Worm (Caenorhabditis elegans) whole organism, early embryonic: Measurements from ENCODE around the gene R08F11.1.

Experiments
- B0310.2 ChIP-seq: sonication (generic microtip); optimal IDR thresholded peaks from 2 replicates; lab custom pipeline; 2016; ENCODE audit warnings: mild to moderate bottlenecking, missing genetic modification characterization, missing compliant biosample characterization
- F13C5.2 ChIP-seq: sonication (generic microtip); optimal IDR thresholded peaks from 2 replicates; lab custom pipeline; 2017; ENCODE audit warnings: mild to moderate bottlenecking, missing genetic modification characterization, inconsistent platforms, missing compliant biosample characterization
- aly-1 ChIP-seq: sonication (generic microtip); optimal IDR thresholded peaks from 2 replicates; lab custom pipeline; 2016; ENCODE audit warnings: missing genetic modification characterization, missing compliant biosample characterization
- ama-1 ChIP-seq: fragments of 150-350 bp; optimal IDR thresholded peaks from 2 replicates; lab custom pipeline; 2014
- ceh-13 ChIP-seq: fragments of 200-800 bp; sonication (Bioruptor generic); optimal IDR thresholded peaks from 2 replicates; lab custom pipeline; 2018; ENCODE audit warnings: mild to moderate bottlenecking, missing genetic modification characterization, missing compliant biosample characterization
- ceh-36 ChIP-seq: sonication (generic microtip); optimal IDR thresholded peaks from 2 replicates; lab custom pipeline; 2016; ENCODE audit warnings: missing genetic modification characterization, inconsistent platforms, missing compliant biosample characterization
- ets-7 ChIP-seq: sonication (generic microtip); optimal IDR thresholded peaks from 2 replicates; lab custom pipeline; 2016; ENCODE audit warnings: missing genotype, missing genetic modification characterization, missing compliant biosample characterization
- flt-1 ChIP-seq: fragments of 200-800 bp; sonication (Bioruptor generic); IDR thresholded peaks from 2 replicates; pipeline ENCODE4 v1.3.6; 2022; ENCODE audit warnings: missing genetic modification characterization, missing compliant biosample characterization
- hmbx-1 ChIP-seq: sonication (generic microtip); optimal IDR thresholded peaks from 2 replicates; lab custom pipeline; 2016; ENCODE audit warnings: mild to moderate bottlenecking, missing genetic modification characterization, missing compliant biosample characterization
- hmg-4 ChIP-seq: fragments of 200-800 bp; sonication (Bioruptor generic); optimal IDR thresholded peaks from 2 replicates; lab custom pipeline; 2018; ENCODE audit warnings: mild to moderate bottlenecking, missing genetic modification characterization, missing compliant biosample characterization
- hnd-1 ChIP-seq: sonication (generic microtip); optimal IDR thresholded peaks from 2 replicates; lab custom pipeline; 2016; ENCODE audit warnings: missing genetic modification characterization, missing compliant biosample characterization
- pes-1 ChIP-seq: fragments of 200-800 bp; sonication (Bioruptor generic); IDR thresholded peaks from 2 replicates; pipeline ENCODE4 v1.3.6; 2022; ENCODE audit warnings: missing genetic modification reagents, missing genetic modification characterization, missing compliant biosample characterization
- scrt-1 ChIP-seq: fragments of 200-800 bp; sonication (Bioruptor generic); IDR thresholded peaks from 2 replicates; pipeline ENCODE4 v1.3.6; 2022; ENCODE audit warnings: missing genetic modification characterization, missing compliant biosample characterization
- sea-1 ChIP-seq: fragments of 200-800 bp; sonication (Bioruptor generic); conservative IDR thresholded peaks from 2 replicates; pipeline ENCODE4 v1.3.6; 2022; ENCODE audit warnings: missing genetic modification characterization, missing compliant biosample characterization
- tbx-11 ChIP-seq: fragments of 200-800 bp; sonication (Bioruptor generic); IDR thresholded peaks from 2 replicates; pipeline ENCODE4 v1.3.6; 2022; ENCODE audit warnings: missing genetic modification characterization, missing compliant biosample characterization
- tbx-37 ChIP-seq: fragments of 200-800 bp; sonication (Bioruptor generic); conservative IDR thresholded peaks from 2 replicates; pipeline ENCODE4 v1.3.6; 2022; ENCODE audit warnings: missing genetic modification reagents, missing genetic modification characterization, missing compliant biosample characterization
- tra-4 ChIP-seq: sonication (generic microtip); optimal IDR thresholded peaks from 2 replicates; lab custom pipeline; 2017; ENCODE audit warnings: missing genetic modification characterization, missing compliant biosample characterization

R08F11.1 gene

ce11 chrV:3776946-3777345, 7.1 kb downstream of the R08F11.1 start:
- TF ChIP-seq ceh-13 (no peak), flt-1 (GFP tag; lab: Robert Waterston, UW) (no peak), scrt-1 (GFP tag; lab: Robert Waterston, UW) (no peak), ama-1 (lab: Kevin White, UChicago) (no peak), hmg-4 (no peak), hnd-1 (tag; lab: Kevin White, UChicago) (no peak), B0310.2 (no peak), tbx-37 (GFP tag; lab: Robert Waterston, UW) (no peak), ets-7 (tag; lab: Kevin White, UChicago) (no peak), hmbx-1 (tag; lab: Kevin White, UChicago) (no peak), sea-1 (GFP tag; lab: Robert Waterston, UW) (no peak), ceh-36 (tag; lab: Kevin White, UChicago) (no peak), tra-4 (tag; lab: Kevin White, UChicago) (no peak), pes-1 (GFP tag; lab: Robert Waterston, UW) (no peak), F13C5.2 (no peak)

- no peak for TF ChIP-seq ama-1 (lab: Kevin White, UChicago)
- TF ChIP-seq hnd-1 (tag; lab: Kevin White, UChicago): no peak
- TF ChIP-seq tbx-11 (GFP tag; lab: Robert Waterston, UW): no peak
Measured at ce11 chrV:3776086-3776589, 7.9 kb downstream of the R08F11.1 start, which contains the start of gene cysl-3. Gene cysl-3 (minus strand): TSS chrV:3776136.

- TF ChIP-seq F13C5.2: no peak
- TF ChIP-seq scrt-1 (GFP tag; lab: Robert Waterston, UW): no peak
- TF ChIP-seq tbx-37 (GFP tag; lab: Robert Waterston, UW): no peak
- no peak for TF ChIP-seq ets-7 (tag; lab: Kevin White, UChicago)
- TF ChIP-seq hmbx-1 (tag; lab: Kevin White, UChicago): no peak
- TF ChIP-seq hmg-4: no peak
- TF ChIP-seq tbx-11 (GFP tag; lab: Robert Waterston, UW): no peak
- TF ChIP-seq sea-1 (GFP tag; lab: Robert Waterston, UW): no peak
- TF ChIP-seq aly-1 (tag; lab: Kevin White, UChicago): no peak
- TF ChIP-seq tra-4 (tag; lab: Kevin White, UChicago): no peak
- no peak for TF ChIP-seq ama-1 (lab: Kevin White, UChicago)
- no peak for TF ChIP-seq ceh-13
- TF ChIP-seq ceh-36 (tag; lab: Kevin White, UChicago): no peak
- TF ChIP-seq flt-1 (GFP tag; lab: Robert Waterston, UW): no peak
- TF ChIP-seq B0310.2: no peak
- TF ChIP-seq hnd-1 (tag; lab: Kevin White, UChicago): no peak
- no peak for TF ChIP-seq pes-1 (GFP tag; lab: Robert Waterston, UW)
Measured at ce11 chrV:3774653-3775052, 9.4 kb downstream of the R08F11.1 start.

ce11 chrV:3773618-3774017, 10.4 kb downstream of the R08F11.1 start:
- TF ChIP-seq aly-1 (tag; lab: Kevin White, UChicago): no peak
- no peak for TF ChIP-seq B0310.2
- no peak for TF ChIP-seq ama-1 (lab: Kevin White, UChicago)
- TF ChIP-seq tbx-11 (GFP tag; lab: Robert Waterston, UW): no peak
- TF ChIP-seq pes-1 (GFP tag; lab: Robert Waterston, UW): no peak
- TF ChIP-seq ets-7 (tag; lab: Kevin White, UChicago): no peak
- no peak for TF ChIP-seq hmg-4
- TF ChIP-seq tra-4 (tag; lab: Kevin White, UChicago): no peak
- no peak for TF ChIP-seq scrt-1 (GFP tag; lab: Robert Waterston, UW)

- TF ChIP-seq ama-1 (lab: Kevin White, UChicago) (no peak), ceh-13 (no peak), tbx-11 (GFP tag; lab: Robert Waterston, UW) (no peak), sea-1 (GFP tag; lab: Robert Waterston, UW) (no peak), hmg-4 (no peak), ceh-36 (tag; lab: Kevin White, UChicago) (no peak), flt-1 (GFP tag; lab: Robert Waterston, UW) (no peak), tbx-37 (GFP tag; lab: Robert Waterston, UW) (no peak)
Measured at ce11 chrV:3771437-3772256, 12.4 kb downstream of the R08F11.1 start, which contains the start of the genes R08E5.1 and rips-1. Gene R08E5.1 (minus strand): TSS chrV:3771518. Gene rips-1 (plus strand): TSS chrV:3772021.

ce11 chrV:3768270-3768669, 15.7 kb downstream of the R08F11.1 start, which contains the start of gene R08E5.4:
Gene R08E5.4 (plus strand): TSS chrV:3768570.
- TF ChIP-seq B0310.2 (no peak), scrt-1 (GFP tag; lab: Robert Waterston, UW) (no peak), sea-1 (GFP tag; lab: Robert Waterston, UW) (no peak), tbx-37 (GFP tag; lab: Robert Waterston, UW) (no peak), hmbx-1 (tag; lab: Kevin White, UChicago) (no peak), aly-1 (tag; lab: Kevin White, UChicago) (no peak), pes-1 (GFP tag; lab: Robert Waterston, UW) (no peak), tbx-11 (GFP tag; lab: Robert Waterston, UW) (no peak), hnd-1 (tag; lab: Kevin White, UChicago) (no peak), tra-4 (tag; lab: Kevin White, UChicago) (no peak), ama-1 (lab: Kevin White, UChicago) (no peak), F13C5.2 (no peak), hmg-4 (no peak), ceh-36 (tag; lab: Kevin White, UChicago) (no peak), ets-7 (tag; lab: Kevin White, UChicago) (no peak)

- TF ChIP-seq sea-1 (GFP tag; lab: Robert Waterston, UW) (no peak), tbx-11 (GFP tag; lab: Robert Waterston, UW) (no peak), ceh-13 (no peak), tbx-37 (GFP tag; lab: Robert Waterston, UW) (no peak), pes-1 (GFP tag; lab: Robert Waterston, UW) (no peak), B0310.2 (no peak), hmg-4 (no peak), ets-7 (tag; lab: Kevin White, UChicago) (no peak), hnd-1 (tag; lab: Kevin White, UChicago) (no peak), scrt-1 (GFP tag; lab: Robert Waterston, UW) (no peak), hmbx-1 (tag; lab: Kevin White, UChicago) (no peak), ceh-36 (tag; lab: Kevin White, UChicago) (no peak), F13C5.2 (no peak), tra-4 (tag; lab: Kevin White, UChicago) (no peak), flt-1 (GFP tag; lab: Robert Waterston, UW) (no peak)
Measured at ce11 chrV:3766904-3767303, 17.1 kb downstream of the R08F11.1 start, which contains the start of gene Y39H10A.1. Gene Y39H10A.1 (plus strand): TSS chrV:3767204.
